Worm (Caenorhabditis elegans): ENCODE data around the gene slcr-46.2.
A peak's percentile ranks its signal among the peaks of the same experiment; 100 is the strongest.

slcr-46.2 gene

DNA sequence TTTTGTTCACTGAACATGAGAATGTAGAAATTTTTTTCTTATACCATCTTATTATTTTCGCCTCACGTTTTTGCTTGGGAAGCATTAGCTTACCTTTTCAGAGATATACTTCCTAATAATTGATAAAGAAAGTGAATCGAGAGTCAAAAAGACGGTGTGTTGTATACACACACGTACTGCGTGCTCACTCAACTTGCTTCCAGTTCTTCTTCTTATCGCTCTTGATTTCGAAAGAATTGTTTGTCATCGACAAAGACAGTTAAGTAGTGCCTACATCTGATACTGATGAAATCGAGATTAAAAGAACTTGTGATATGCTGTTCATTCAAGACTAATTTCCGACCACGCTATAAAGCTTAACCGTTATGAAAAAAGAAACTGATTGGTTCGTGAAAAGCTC lies 20.7 kb upstream of the slcr-46.2 start, which contains the start of gene C25F9.5:
C25F9.5 (minus strand) TSS at position 195 of the 400 bp plus-strand sequence.
- TF ChIP-seq mdl-1 (tag; optimal IDR thresholded peaks at IDR 0.05) = no peak
- TF ChIP-seq lir-3 (tag; optimal IDR thresholded peaks at IDR 0.05) = no peak
- no peak for TF ChIP-seq lin-39 (tag; optimal IDR thresholded peaks at IDR 0.05)
- no peak for TF ChIP-seq ztf-7 (tag; optimal IDR thresholded peaks at IDR 0.05)
- TF ChIP-seq lin-1 (GFP tag; IDR thresholded peaks at IDR 0.05) = no peak
- TF ChIP-seq lin-13 (GFP tag; optimal IDR thresholded peaks at IDR 0.05) = no peak
- no peak for TF ChIP-seq daf-16 (GFP tag; optimal IDR thresholded peaks at IDR 0.05)
- peak; percentile 66 for TF ChIP-seq daf-16 (tag; optimal IDR thresholded peaks at IDR 0.05)
- TF ChIP-seq egl-27 (tag; optimal IDR thresholded peaks at IDR 0.05) = no peak
- TF ChIP-seq zag-1 (tag; optimal IDR thresholded peaks at IDR 0.05) = no peak
- no peak for TF ChIP-seq tra-1 (GFP tag; IDR thresholded peaks at IDR 0.05)
- TF ChIP-seq madf-5 (GFP tag; IDR thresholded peaks at IDR 0.05) = no peak
- no peak for TF ChIP-seq F37D6.2 (tag; optimal IDR thresholded peaks at IDR 0.05)
- no peak for TF ChIP-seq fkh-10 (GFP tag; optimal IDR thresholded peaks at IDR 0.05)
- TF ChIP-seq nhr-28 (tag; optimal IDR thresholded peaks at IDR 0.05) = peak; percentile 47
- TF ChIP-seq rbr-2 (tag; optimal IDR thresholded peaks at IDR 0.05) = no peak
- TF ChIP-seq aly-2 (tag; optimal IDR thresholded peaks at IDR 0.05) = no peak
- no peak for TF ChIP-seq sdz-12 (GFP tag; optimal IDR thresholded peaks at IDR 0.05)
- no peak for TF ChIP-seq arid-1 (GFP tag; conservative IDR thresholded peaks at IDR 0.05)
- TF ChIP-seq mxl-2 (GFP tag; conservative IDR thresholded peaks at IDR 0.05) = no peak
- TF ChIP-seq duxl-1 (tag; optimal IDR thresholded peaks at IDR 0.05; ENCODE audit: poor library complexity) = peak; percentile 12
- TF ChIP-seq dmd-6 (GFP tag; IDR thresholded peaks at IDR 0.05) = peak; percentile 53; the same call in 1 of the 2 replicates
- no peak for TF ChIP-seq Y105C5A.15 (GFP tag; IDR thresholded peaks at IDR 0.05)
- TF ChIP-seq zfp-2 (tag; optimal IDR thresholded peaks at IDR 0.05) = no peak
- TF ChIP-seq zfp-3 (GFP tag; conservative IDR thresholded peaks at IDR 0.05) = no peak
- TF ChIP-seq snpc-1.2 (GFP tag; IDR thresholded peaks at IDR 0.05) = no peak
- TF ChIP-seq unc-130 (GFP tag; optimal IDR thresholded peaks at IDR 0.05) = no peak
- no peak for TF ChIP-seq Y75B8A.6 (GFP tag; IDR thresholded peaks at IDR 0.05)
- no peak for TF ChIP-seq lin-38 (GFP tag; IDR thresholded peaks at IDR 0.05)
- no peak for TF ChIP-seq daf-19 (GFP tag; conservative IDR thresholded peaks at IDR 0.05)
- no peak for TF ChIP-seq ctbp-1 (GFP tag; IDR thresholded peaks at IDR 0.05)
- no peak for TF ChIP-seq madf-9 (GFP tag; conservative IDR thresholded peaks at IDR 0.05)
- TF ChIP-seq mdt-29 (GFP tag; IDR thresholded peaks at IDR 0.05) = no peak
- TF ChIP-seq mep-1 (tag; optimal IDR thresholded peaks at IDR 0.05) = no peak
- TF ChIP-seq nhr-6 (tag; optimal IDR thresholded peaks at IDR 0.05) = no peak
- TF ChIP-seq spr-1 (tag; optimal IDR thresholded peaks at IDR 0.05) = no peak
- no peak for TF ChIP-seq set-16 (GFP tag; IDR thresholded peaks at IDR 0.05)
- no peak for TF ChIP-seq snpc-4 (tag; optimal IDR thresholded peaks at IDR 0.05)
- TF ChIP-seq pqm-1 (tag; optimal IDR thresholded peaks at IDR 0.05) = peak; percentile 87
- TF ChIP-seq cey-2 (tag; optimal IDR thresholded peaks at IDR 0.05; ENCODE audit: borderline replicate concordance, insufficient read depth) = no peak
- TF ChIP-seq ceh-44 (GFP tag; IDR thresholded peaks at IDR 0.05) = no peak
- TF ChIP-seq nhr-10 (tag; optimal IDR thresholded peaks at IDR 0.05) = no peak
- peak; percentile 48 for TF ChIP-seq hlh-11 (tag; optimal IDR thresholded peaks at IDR 0.05)
- TF ChIP-seq dve-1 (tag; optimal IDR thresholded peaks at IDR 0.05; ENCODE audit: insufficient read depth) = peak; percentile 56
- TF ChIP-seq hif-1 (tag; optimal IDR thresholded peaks at IDR 0.05) = no peak
- TF ChIP-seq ces-1 (GFP tag; optimal IDR thresholded peaks at IDR 0.05) = no peak
- TF ChIP-seq nhr-111 (GFP tag; optimal IDR thresholded peaks at IDR 0.05) = no peak
- no peak for TF ChIP-seq ceh-82 (tag; optimal IDR thresholded peaks at IDR 0.05)

Measured in whole organism, L4 larva.